Worm (Caenorhabditis elegans) whole organism, young adult: ENCODE data around the gene W08E12.6.

Experiments
- Y95B8A.8 ChIP-seq: fragments of 200-800 bp; sonication (Bioruptor generic); IDR thresholded peaks from 2 replicates; pipeline ENCODE4 v1.3.6; 2022; ENCODE audit warnings: missing genetic modification reagents, missing genetic modification characterization, missing compliant biosample characterization
- dpl-1 ChIP-seq: fragments of 150-350 bp; optimal IDR thresholded peaks from 2 replicates; lab custom pipeline; 2014; ENCODE audit warnings: missing biosample characterization, missing genetic modification reagents, missing genetic modification characterization
- lin-35 ChIP-seq, 3 experiments: fragments of 150-350 bp in 2 of 3; sonication (generic microtip) in 1 of 3; optimal IDR thresholded peaks; 2 replicates each; lab custom pipeline; 2014 to 2018; ENCODE audit warnings: missing biosample characterization in 3 of 3, missing genetic modification characterization in 3 of 3, missing genetic modification reagents in 3 of 3
- mes-4 ChIP-seq: sonication (generic microtip); optimal IDR thresholded peaks from 2 replicates; lab custom pipeline; 2016; ENCODE audit warnings: missing genotype, missing genetic modification characterization, missing compliant biosample characterization
- sea-2 ChIP-seq: fragments of 200-800 bp; sonication (Bioruptor generic); IDR thresholded peaks from 2 replicates; pipeline ENCODE4 v1.3.6; 2022; ENCODE audit warnings: missing genetic modification characterization, missing compliant biosample characterization
- snpc-4 ChIP-seq, 5 experiments: fragments of 150-350 bp in 1 of 5; sonication (generic microtip) in 4 of 5; optimal IDR thresholded peaks; 2 replicates each; lab custom pipeline; 2014 to 2018; ENCODE audit warnings: missing genetic modification characterization in 5 of 5, missing biosample characterization in 3 of 5, antibody characterized with exemption in 2 of 5, mild to moderate bottlenecking in 2 of 5, missing compliant biosample characterization in 2 of 5, missing genotype in 2 of 5, moderate library complexity in 2 of 5, missing genetic modification reagents in 1 of 5
- tlf-1 ChIP-seq: fragments of 200-800 bp; sonication (Bioruptor generic); optimal IDR thresholded peaks from 2 replicates; lab custom pipeline; 2018; ENCODE audit warnings: mild to moderate bottlenecking, missing genetic modification characterization, missing compliant biosample characterization
- ztf-18 ChIP-seq: sonication (generic microtip); optimal IDR thresholded peaks from 2 replicates; lab custom pipeline; 2016; ENCODE audit warnings: missing genotype, mild to moderate bottlenecking, missing genetic modification characterization, missing compliant biosample characterization

DNA sequence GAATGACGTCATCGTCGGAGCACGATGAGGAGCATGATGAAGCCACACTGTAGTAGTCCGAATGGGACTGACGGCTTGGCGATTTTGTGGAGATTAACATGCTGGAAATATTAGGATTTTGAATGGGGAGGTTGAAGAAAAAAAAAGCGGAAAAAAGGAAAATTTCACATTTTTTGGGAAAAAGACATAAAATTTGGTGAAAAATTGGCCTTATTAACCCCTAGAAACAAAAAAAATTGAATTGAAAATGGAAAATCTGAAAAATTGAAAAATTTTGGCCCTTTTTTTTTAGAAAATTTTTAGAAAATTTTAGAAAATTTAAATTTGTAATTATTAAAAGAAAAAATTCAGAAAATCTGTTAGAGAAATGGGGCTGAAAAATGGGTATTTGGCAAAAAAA, 25.1 kb upstream of the W08E12.6 start, which contains the start of gene T26C12.3:
- no peak for TF ChIP-seq dpl-1
- no peak for TF ChIP-seq sea-2 (GFP tag; lab: Robert Waterston, UW)
- no peak for TF ChIP-seq ztf-18 (tag; lab: Kevin White, UChicago)
- TF ChIP-seq lin-35 (GFP tag; optimal IDR thresholded peaks at IDR 0.05; lab: Kevin White, UChicago): no peak
- no peak for TF ChIP-seq Y95B8A.8
- TF ChIP-seq mes-4 (tag; lab: Kevin White, UChicago): no peak
- TF ChIP-seq snpc-4 (GFP tag; optimal IDR thresholded peaks at IDR 0.05; lab: Kevin White, UChicago): no peak
- TF ChIP-seq snpc-4 (tag; optimal IDR thresholded peaks at IDR 0.05; lab: Kevin White, UChicago): no peak
- TF ChIP-seq tlf-1: no peak
